Worm (Caenorhabditis elegans): ENCODE data around the gene ent-4.

DNA sequence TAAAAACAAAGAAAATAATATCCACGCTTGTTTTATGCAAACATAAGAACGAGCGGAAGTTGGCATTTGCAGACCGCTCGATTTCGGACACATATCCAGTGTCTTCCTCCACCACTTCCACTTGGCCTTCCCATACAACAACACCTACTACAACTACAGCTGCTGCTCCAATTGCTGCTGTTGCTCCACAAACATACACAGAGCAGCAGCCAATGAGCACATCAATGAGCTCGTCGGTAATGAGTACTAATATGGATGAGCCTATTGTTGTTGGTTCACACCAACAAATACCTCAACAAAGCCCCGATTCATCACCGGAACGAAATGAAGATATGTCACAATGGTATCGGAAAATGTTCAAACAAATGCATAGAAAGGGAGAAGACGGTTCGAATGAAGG is 28.9 kb downstream of the ent-4 start:
- no peak for TF ChIP-seq flt-1 (GFP tag; IDR thresholded peaks at IDR 0.05)
- no peak for TF ChIP-seq tab-1 (GFP tag; IDR thresholded peaks at IDR 0.05)

Data from whole organism, midembryonic.